Fruit fly (Drosophila melanogaster) whole organism: Measurements from ENCODE around the gene Mst98Ca.

ENCODE experiments used
- Dll ChIP-seq: fragments of >200 bp; optimal IDR thresholded peaks from 2 replicates; lab custom pipeline; 2017
- psq ChIP-seq: fragments of >200 bp; optimal IDR thresholded peaks from 2 replicates; lab custom pipeline; 2017

dm6 chr3R:28332137-28332671, 41.1 kb downstream of the Mst98Ca start:
- TF ChIP-seq psq (no peak), Dll (lab: Kevin White, UChicago) (no peak)
